Worm (Caenorhabditis elegans) whole organism, L1 larva: ENCODE results near the gene F53B2.5.

Experiments
- C16A3.4 ChIP-seq: fragments of 150-350 bp; optimal IDR thresholded peaks from 2 replicates; lab custom pipeline; 2014; ENCODE audit warnings: missing biosample characterization, missing genetic modification characterization
- aha-1 ChIP-seq: fragments of 150-350 bp; optimal IDR thresholded peaks from 2 replicates; lab custom pipeline; 2014; ENCODE audit warnings: missing biosample characterization, missing genetic modification characterization
- alr-1 ChIP-seq: fragments of 200-800 bp; sonication (Bioruptor generic); optimal IDR thresholded peaks from 2 replicates; lab custom pipeline; 2018; ENCODE audit warnings: borderline replicate concordance, mild to moderate bottlenecking, missing genetic modification characterization, missing compliant biosample characterization
- ama-1 ChIP-seq: fragments of 150-350 bp; optimal IDR thresholded peaks from 2 replicates; lab custom pipeline; 2014
- ceh-63 ChIP-seq: fragments of 200-800 bp; sonication (Bioruptor generic); optimal IDR thresholded peaks from 2 replicates; lab custom pipeline; 2018; ENCODE audit warnings: mild to moderate bottlenecking, missing genetic modification characterization, missing compliant biosample characterization
- ceh-82 ChIP-seq, 3 experiments: fragments of 150-350 bp in 1 of 3; sonication (generic microtip) in 2 of 3; optimal IDR thresholded peaks; 2 replicates each; lab custom pipeline; 2014 to 2017; ENCODE audit warnings: missing biosample characterization in 3 of 3, missing genetic modification characterization in 3 of 3
- ceh-90 ChIP-seq: sonication (generic microtip); optimal IDR thresholded peaks from 2 replicates; lab custom pipeline; 2016; ENCODE audit warnings: missing genetic modification characterization, missing compliant biosample characterization
- ces-1 ChIP-seq: fragments of 150-350 bp; optimal IDR thresholded peaks from 2 replicates; lab custom pipeline; 2014; ENCODE audit warnings: missing biosample characterization, missing genetic modification reagents, missing genetic modification characterization
- dpl-1 ChIP-seq, 3 experiments: fragments of 150-350 bp in 2 of 3; sonication (generic microtip) in 1 of 3; optimal IDR thresholded peaks; 2 replicates each; lab custom pipeline; 2014 to 2017; ENCODE audit warnings: missing biosample characterization in 3 of 3, missing genetic modification characterization in 3 of 3, missing genetic modification reagents in 3 of 3
- dsc-1 ChIP-seq: sonication (generic microtip); optimal IDR thresholded peaks from 2 replicates; lab custom pipeline; 2016; ENCODE audit warnings: mild to moderate bottlenecking, missing genetic modification characterization, missing compliant biosample characterization
- efl-1 ChIP-seq, 4 experiments: fragments of 150-350 bp; optimal IDR thresholded peaks in 3 of 4; peaks in 1 of 4; 1 replicate in 1 of 4; 2 replicates in 3 of 4; lab custom pipeline; 2014; ENCODE audit warnings: missing biosample characterization in 2 of 4, missing genetic modification characterization in 2 of 4, missing genetic modification reagents in 2 of 4
- egl-13 ChIP-seq: sonication (generic microtip); optimal IDR thresholded peaks from 2 replicates; lab custom pipeline; 2016; ENCODE audit warnings: missing genotype, missing genetic modification reagents, missing genetic modification characterization, missing compliant biosample characterization
- elt-2 ChIP-seq: sonication (generic microtip); optimal IDR thresholded peaks from 2 replicates; lab custom pipeline; 2016; ENCODE audit warnings: missing genetic modification characterization, mild to moderate bottlenecking, inconsistent platforms, missing compliant biosample characterization, missing genetic modification reagents
- ets-5 ChIP-seq: fragments of 200-800 bp; sonication (Bioruptor generic); IDR thresholded peaks from 2 replicates; pipeline ENCODE4 v1.3.6; 2022; ENCODE audit warnings: missing genetic modification characterization, missing compliant biosample characterization
- fkh-10 ChIP-seq: sonication (generic microtip); optimal IDR thresholded peaks from 2 replicates; lab custom pipeline; 2017; ENCODE audit warnings: missing biosample characterization, missing genetic modification reagents, missing genetic modification characterization
- fkh-4 ChIP-seq: sonication (generic microtip); optimal IDR thresholded peaks from 2 replicates; lab custom pipeline; 2016; ENCODE audit warnings: missing compliant biosample characterization, missing genetic modification characterization, borderline replicate concordance
- fkh-8 ChIP-seq: sonication (generic microtip); optimal IDR thresholded peaks from 2 replicates; lab custom pipeline; 2016; ENCODE audit warnings: mild to moderate bottlenecking, missing genetic modification characterization, missing compliant biosample characterization
- fos-1 ChIP-seq: fragments of 150-350 bp; optimal IDR thresholded peaks from 2 replicates; lab custom pipeline; 2014; ENCODE audit warnings: missing biosample characterization, missing genetic modification characterization
- hlh-4 ChIP-seq: sonication (generic microtip); optimal IDR thresholded peaks from 2 replicates; lab custom pipeline; 2016; ENCODE audit warnings: mild to moderate bottlenecking, missing genetic modification characterization, missing compliant biosample characterization
- jun-1 ChIP-seq: fragments of 150-350 bp; optimal IDR thresholded peaks from 2 replicates; lab custom pipeline; 2014; ENCODE audit warnings: missing biosample characterization, missing genetic modification reagents, missing genetic modification characterization
- lin-14 ChIP-seq: fragments of 200-800 bp; sonication (Bioruptor generic); optimal IDR thresholded peaks from 2 replicates; lab custom pipeline; 2018; ENCODE audit warnings: mild to moderate bottlenecking, missing genetic modification characterization, moderate library complexity, missing compliant biosample characterization
- lin-15B ChIP-seq: fragments of 150-350 bp; sonication (generic microtip); optimal IDR thresholded peaks from 3 replicates; lab custom pipeline; 2014; ENCODE audit warnings: missing biosample characterization, missing genetic modification characterization
- lin-35 ChIP-seq, 2 experiments: fragments of 150-350 bp; optimal IDR thresholded peaks; 2 replicates each; lab custom pipeline; 2014; ENCODE audit warnings: missing biosample characterization in 2 of 2, missing genetic modification characterization in 2 of 2, missing genetic modification reagents in 2 of 2
- lin-39 ChIP-seq: fragments of 150-350 bp; optimal IDR thresholded peaks from 2 replicates; lab custom pipeline; 2014; ENCODE audit warnings: missing biosample characterization, missing genetic modification reagents, missing genetic modification characterization
- lsy-2 ChIP-seq, 2 experiments: fragments of 150-350 bp; optimal IDR thresholded peaks; 2 replicates each; lab custom pipeline; 2014; ENCODE audit warnings: missing biosample characterization in 2 of 2, missing genetic modification characterization in 2 of 2
- mab-9 ChIP-seq: fragments of 200-800 bp; sonication (Bioruptor generic); IDR thresholded peaks from 2 replicates; pipeline ENCODE4 v1.3.6; 2022; ENCODE audit warnings: missing genetic modification reagents, missing genetic modification characterization, missing compliant biosample characterization
- mdl-1 ChIP-seq, 2 experiments: fragments of 150-350 bp; optimal IDR thresholded peaks; 2 replicates each; lab custom pipeline; 2014 to 2017; ENCODE audit warnings: missing biosample characterization in 2 of 2, missing genetic modification characterization in 2 of 2, inconsistent platforms in 1 of 2
- mep-1 ChIP-seq: fragments of 150-350 bp; optimal IDR thresholded peaks from 2 replicates; lab custom pipeline; 2014; ENCODE audit warnings: missing biosample characterization, missing genetic modification characterization
- nhr-19 ChIP-seq: fragments of 200-800 bp; sonication (Bioruptor generic); conservative IDR thresholded peaks from 2 replicates; pipeline ENCODE4 v1.3.6; 2022; ENCODE audit warnings: missing genetic modification characterization, missing compliant biosample characterization
- nhr-20 ChIP-seq: sonication (generic microtip); optimal IDR thresholded peaks from 2 replicates; lab custom pipeline; 2016; ENCODE audit warnings: mild to moderate bottlenecking, missing genetic modification characterization, missing compliant biosample characterization
- nhr-71 ChIP-seq: sonication (generic microtip); optimal IDR thresholded peaks from 2 replicates; lab custom pipeline; 2016; ENCODE audit warnings: mild to moderate bottlenecking, missing genetic modification characterization, moderate library complexity, missing compliant biosample characterization
- nhr-77 ChIP-seq: fragments of 150-350 bp; optimal IDR thresholded peaks from 2 replicates; lab custom pipeline; 2014; ENCODE audit warnings: missing biosample characterization, missing genetic modification characterization
- nhr-85 ChIP-seq: sonication (generic microtip); peaks from one replicate; lab custom pipeline; 2016; ENCODE audit warnings: missing genetic modification characterization, inconsistent platforms, missing compliant biosample characterization
- pag-3 ChIP-seq: sonication (generic microtip); optimal IDR thresholded peaks from 2 replicates; lab custom pipeline; 2017; ENCODE audit warnings: missing genetic modification characterization, mild to moderate bottlenecking, missing compliant biosample characterization, antibody characterized with exemption, borderline replicate concordance; ENCODE audit not compliant: insufficient read depth
- rnt-1 ChIP-seq: sonication (generic microtip); optimal IDR thresholded peaks from 2 replicates; lab custom pipeline; 2016; ENCODE audit warnings: mild to moderate bottlenecking, missing genetic modification characterization, moderate library complexity, missing compliant biosample characterization
- skn-1 ChIP-seq: fragments of 150-350 bp; optimal IDR thresholded peaks from 2 replicates; lab custom pipeline; 2014; ENCODE audit warnings: missing biosample characterization, missing genetic modification characterization
- snpc-4 ChIP-seq: fragments of 150-350 bp; optimal IDR thresholded peaks from 2 replicates; lab custom pipeline; 2014; ENCODE audit warnings: missing biosample characterization, missing genetic modification characterization
- snu-23 ChIP-seq: sonication (generic microtip); optimal IDR thresholded peaks from 2 replicates; lab custom pipeline; 2016; ENCODE audit warnings: missing genetic modification characterization, missing compliant biosample characterization
- sup-37 ChIP-seq: fragments of 200-800 bp; sonication (Bioruptor generic); optimal IDR thresholded peaks from 2 replicates; lab custom pipeline; 2018; ENCODE audit warnings: mild to moderate bottlenecking, missing genetic modification characterization, missing compliant biosample characterization
- swsn-7 ChIP-seq: sonication (generic microtip); optimal IDR thresholded peaks from 2 replicates; lab custom pipeline; 2016; ENCODE audit warnings: missing genetic modification characterization, missing compliant biosample characterization
- unc-62 ChIP-seq: fragments of 150-350 bp; optimal IDR thresholded peaks from 2 replicates; lab custom pipeline; 2014; ENCODE audit warnings: missing biosample characterization, missing genetic modification reagents, missing genetic modification characterization
- unc-86 ChIP-seq: sonication (generic microtip); optimal IDR thresholded peaks from 2 replicates; lab custom pipeline; 2016; ENCODE audit warnings: missing genetic modification characterization, missing compliant biosample characterization
- unc-98 ChIP-seq: fragments of 200-800 bp; sonication (Bioruptor generic); IDR thresholded peaks from 2 replicates; pipeline ENCODE4 v1.3.6; 2022; ENCODE audit warnings: missing genetic modification characterization, missing compliant biosample characterization
- vab-15 ChIP-seq: sonication (generic microtip); optimal IDR thresholded peaks from 2 replicates; lab custom pipeline; 2017; ENCODE audit warnings: missing genotype, mild to moderate bottlenecking, missing genetic modification characterization, missing compliant biosample characterization
- xbp-1 ChIP-seq: sonication (generic microtip); optimal IDR thresholded peaks from 2 replicates; lab custom pipeline; 2016; ENCODE audit warnings: missing genetic modification characterization, missing compliant biosample characterization
- zip-4 ChIP-seq: fragments of 200-800 bp; sonication (Bioruptor generic); optimal IDR thresholded peaks from 2 replicates; lab custom pipeline; 2018; ENCODE audit warnings: mild to moderate bottlenecking, missing genetic modification characterization, moderate library complexity, missing compliant biosample characterization

Gene F53B2.5

ce11 chrIV:12565933-12566540 is 35.1 kb upstream of the F53B2.5 start, which contains the start of gene eak-7:
TSS of gene eak-7 (minus strand) at chrIV:12565983.
- peak; percentile 27 for TF ChIP-seq snu-23 (GFP tag; lab: Kevin White, UChicago)
- no peak for TF ChIP-seq alr-1 (tag; lab: Kevin White, UChicago)
- peak; percentile 46 for TF ChIP-seq fos-1 (tag; lab: Kevin White, UChicago)
- peak in 1 of 2 experiments; percentile 0 for TF ChIP-seq efl-1 (optimal IDR thresholded peaks at IDR 0.05; lab: Kevin White, UChicago)
- peak in 1 of 2 experiments; percentile 68 for TF ChIP-seq efl-1 (GFP tag; optimal IDR thresholded peaks at IDR 0.05 in 1 of 2; lab: Kevin White, UChicago)
- TF ChIP-seq hlh-4, result no peak
- TF ChIP-seq lin-14 (GFP tag; lab: Kevin White, UChicago), result peak; percentile 27
- peak; percentile 86 for TF ChIP-seq dsc-1 (tag; lab: Kevin White, UChicago)
- peak; percentile 55 for TF ChIP-seq fkh-8 (tag; lab: Kevin White, UChicago)

- no peak for TF ChIP-seq aha-1 (tag; lab: Kevin White, UChicago)
- no peak for TF ChIP-seq zip-4 (GFP tag; lab: Kevin White, UChicago)
- TF ChIP-seq nhr-20 (tag; lab: Kevin White, UChicago), result no peak
- no peak for TF ChIP-seq egl-13
- TF ChIP-seq lin-15B (tag; lab: Kevin White, UChicago), result no peak
- no peak for TF ChIP-seq nhr-77 (tag; lab: Kevin White, UChicago)
- no peak for TF ChIP-seq rnt-1 (tag; lab: Kevin White, UChicago)
- no peak for TF ChIP-seq C16A3.4 (tag; lab: Kevin White, UChicago)
These were observed 29.6 kb upstream of the F53B2.5 start, which contains the start of gene snb-7 for ce11 chrIV:12560568-12560967. TSS of gene snb-7 (plus strand) at chrIV:12560868.

ce11 chrIV:12558925-12559450 is 28.0 kb upstream of the F53B2.5 start, which contains the start of the genes ZK795.2 and ZK795.3:
TSS of gene ZK795.2 (minus strand) at chrIV:12558975.
TSS of gene ZK795.3 (plus strand) at chrIV:12559365.
- no peak for TF ChIP-seq pag-3 (tag; lab: Kevin White, UChicago)
- peak; percentile 78 for TF ChIP-seq skn-1 (tag; lab: Kevin White, UChicago)
- TF ChIP-seq nhr-19 (GFP tag; lab: Robert Waterston, UW), result peak; percentile 66
- TF ChIP-seq jun-1, result peak; percentile 44
- peak; percentile 30 for TF ChIP-seq snpc-4
- no peak for TF ChIP-seq ama-1 (lab: Kevin White, UChicago)
- TF ChIP-seq lin-15B (tag; lab: Kevin White, UChicago), result no peak
- TF ChIP-seq lin-14 (GFP tag; lab: Kevin White, UChicago), result peak; percentile 71
- TF ChIP-seq fkh-10 (GFP tag; lab: Kevin White, UChicago), result no peak
- TF ChIP-seq unc-98, result no peak
- TF ChIP-seq mdl-1 (tag; optimal IDR thresholded peaks at IDR 0.05; lab: Kevin White, UChicago), result peak in 1 of 2 experiments; percentile 47
- no peak for TF ChIP-seq ceh-63
- peak; percentile 78 for TF ChIP-seq lin-39 (tag; lab: Kevin White, UChicago)
- peak; percentile 86 to 87 for TF ChIP-seq lsy-2 (tag; optimal IDR thresholded peaks at IDR 0.05; lab: Kevin White, UChicago)
- no peak for TF ChIP-seq sup-37
- peak; percentile 84 for TF ChIP-seq nhr-85 (tag; lab: Kevin White, UChicago)
- peak; percentile 99 for TF ChIP-seq lin-35 (GFP tag; optimal IDR thresholded peaks at IDR 0.05; lab: Kevin White, UChicago)
- TF ChIP-seq unc-86, result peak; percentile 38
- no peak for TF ChIP-seq mab-9 (GFP tag; lab: Robert Waterston, UW)
- peak; percentile 48 for TF ChIP-seq fos-1 (tag; lab: Kevin White, UChicago)
- peak; percentile 47 for TF ChIP-seq ceh-90 (tag; lab: Kevin White, UChicago)
- no peak for TF ChIP-seq ces-1 (GFP tag; lab: Kevin White, UChicago)
- no peak for TF ChIP-seq vab-15
- no peak for TF ChIP-seq unc-62
- no peak for TF ChIP-seq elt-2
- peak; percentile 81 for TF ChIP-seq nhr-71 (tag; lab: Kevin White, UChicago)
- no peak for TF ChIP-seq fkh-4 (tag; lab: Kevin White, UChicago)
- peak; percentile 98 to 99 (median 98) for TF ChIP-seq dpl-1 (GFP tag; optimal IDR thresholded peaks at IDR 0.05; lab: Kevin White, UChicago)
- peak; percentile 62 for TF ChIP-seq xbp-1 (tag; lab: Kevin White, UChicago)
- no peak for TF ChIP-seq ets-5 (GFP tag; lab: Robert Waterston, UW)
- peak; percentile 73 for TF ChIP-seq rnt-1 (tag; lab: Kevin White, UChicago)
- TF ChIP-seq swsn-7 (tag; lab: Kevin White, UChicago), result peak; percentile 72
- TF ChIP-seq ceh-82 (tag; optimal IDR thresholded peaks at IDR 0.05; lab: Kevin White, UChicago), result peak; percentile 64 to 74 (median 74)
- TF ChIP-seq mep-1 (tag; lab: Kevin White, UChicago), result peak; percentile 87
